Worm (Caenorhabditis elegans) whole organism, L1 larva: Measurements from ENCODE around the gene C24H12.6.

ENCODE experiments used
- aha-1 ChIP-seq: fragments of 150-350 bp; optimal IDR thresholded peaks from 2 replicates; lab custom pipeline; 2014; ENCODE audit warnings: missing biosample characterization, missing genetic modification characterization
- lin-13 ChIP-seq: fragments of 150-350 bp; optimal IDR thresholded peaks from 2 replicates; lab custom pipeline; 2014; ENCODE audit warnings: missing biosample characterization, missing genetic modification reagents, missing genetic modification characterization
- mdl-1 ChIP-seq, 2 experiments: fragments of 150-350 bp; optimal IDR thresholded peaks; 2 replicates each; lab custom pipeline; 2014 to 2017; ENCODE audit warnings: missing biosample characterization in 2 of 2, missing genetic modification characterization in 2 of 2, inconsistent platforms in 1 of 2
- mef-2 ChIP-seq: fragments of 150-350 bp; optimal IDR thresholded peaks from 2 replicates; lab custom pipeline; 2014; ENCODE audit warnings: missing biosample characterization, missing genetic modification characterization
- nhr-11 ChIP-seq: fragments of 150-350 bp; optimal IDR thresholded peaks from 2 replicates; lab custom pipeline; 2014; ENCODE audit warnings: missing biosample characterization, missing genetic modification characterization
- pax-3 ChIP-seq: fragments of 200-800 bp; sonication (Bioruptor generic); optimal IDR thresholded peaks from 2 replicates; lab custom pipeline; 2018; ENCODE audit warnings: mild to moderate bottlenecking, missing genetic modification characterization, moderate library complexity, missing compliant biosample characterization
- rnt-1 ChIP-seq: sonication (generic microtip); optimal IDR thresholded peaks from 2 replicates; lab custom pipeline; 2016; ENCODE audit warnings: mild to moderate bottlenecking, missing genetic modification characterization, moderate library complexity, missing compliant biosample characterization
- zag-1 ChIP-seq: fragments of 150-350 bp; optimal IDR thresholded peaks from 2 replicates; lab custom pipeline; 2014; ENCODE audit warnings: missing biosample characterization, missing genetic modification characterization
- ztf-11 ChIP-seq, 2 experiments: sonication (generic microtip); optimal IDR thresholded peaks; 2 replicates each; lab custom pipeline; 2016 to 2017; ENCODE audit warnings: missing genetic modification characterization in 2 of 2, missing biosample characterization in 1 of 2, missing compliant biosample characterization in 1 of 2

DNA sequence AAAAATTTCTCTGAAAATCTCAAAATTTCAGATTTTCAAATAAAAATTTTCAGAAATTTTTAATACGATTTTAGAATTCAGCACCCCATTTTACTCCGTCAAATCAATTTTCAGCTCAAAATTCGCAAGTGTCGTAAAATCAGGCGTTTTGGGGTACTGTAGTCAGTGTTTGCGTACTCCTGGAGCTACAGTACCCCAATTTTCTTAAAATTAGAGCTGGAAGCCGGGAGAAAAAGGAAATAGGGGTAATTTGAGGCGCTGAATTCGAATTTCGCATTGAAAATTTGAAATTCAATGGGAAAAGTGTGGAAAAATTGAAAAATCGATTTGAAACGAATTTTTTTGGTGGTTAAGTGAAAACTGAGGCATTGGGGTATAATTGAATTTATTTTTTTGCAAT is 42.6 kb upstream of the C24H12.6 start:
- TF ChIP-seq mef-2, result no peak
- no peak for TF ChIP-seq rnt-1 (tag; lab: Kevin White, UChicago)
- TF ChIP-seq nhr-11 (tag; lab: Kevin White, UChicago), result no peak
- no peak for TF ChIP-seq aha-1
- no peak for TF ChIP-seq mdl-1 (tag; optimal IDR thresholded peaks at IDR 0.05; lab: Kevin White, UChicago)
- no peak for TF ChIP-seq pax-3 (tag; lab: Kevin White, UChicago)
- TF ChIP-seq lin-13, result no peak
- no peak for TF ChIP-seq zag-1 (tag; lab: Kevin White, UChicago)
- TF ChIP-seq ztf-11 (tag; optimal IDR thresholded peaks at IDR 0.05; lab: Kevin White, UChicago), result no peak
